Worm (Caenorhabditis elegans) whole organism, L2 larva: ENCODE measurements around the gene gst-42.
A peak's percentile ranks its signal among the peaks of the same experiment; 100 is the strongest.

Experiments
- F13H6.1 ChIP-seq: sonication (generic microtip); optimal IDR thresholded peaks from 2 replicates; lab custom pipeline; 2016; ENCODE audit warnings: missing genetic modification characterization, missing compliant biosample characterization
- Y55F3AM.14 ChIP-seq: fragments of 200-800 bp; sonication (Bioruptor generic); optimal IDR thresholded peaks from 2 replicates; lab custom pipeline; 2018; ENCODE audit warnings: mild to moderate bottlenecking, missing genetic modification characterization, missing compliant biosample characterization
- ZK546.5 ChIP-seq: sonication (generic microtip); optimal IDR thresholded peaks from 2 replicates; lab custom pipeline; 2017; ENCODE audit warnings: missing biosample characterization, missing genetic modification characterization
- alr-1 ChIP-seq: fragments of 150-350 bp; optimal IDR thresholded peaks from 2 replicates; lab custom pipeline; 2014; ENCODE audit warnings: missing biosample characterization, missing genetic modification characterization
- blmp-1 ChIP-seq: sonication (generic microtip); optimal IDR thresholded peaks from 2 replicates; lab custom pipeline; 2017; ENCODE audit warnings: missing genetic modification characterization, mild to moderate bottlenecking, missing compliant biosample characterization, antibody characterized with exemption, moderate library complexity; ENCODE audit not compliant: insufficient read depth
- ceh-16 ChIP-seq: fragments of 150-350 bp; optimal IDR thresholded peaks from 2 replicates; lab custom pipeline; 2014; ENCODE audit warnings: missing biosample characterization, missing genetic modification characterization
- ceh-82 ChIP-seq: fragments of 150-350 bp; optimal IDR thresholded peaks from 2 replicates; lab custom pipeline; 2014; ENCODE audit warnings: missing biosample characterization, missing genetic modification characterization
- dmd-4 ChIP-seq: sonication (generic microtip); optimal IDR thresholded peaks from 2 replicates; lab custom pipeline; 2017; ENCODE audit warnings: missing biosample characterization, missing genetic modification characterization
- elt-1 ChIP-seq: fragments of 150-350 bp; optimal IDR thresholded peaks from 2 replicates; lab custom pipeline; 2014; ENCODE audit warnings: missing biosample characterization, missing genetic modification characterization
- fos-1 ChIP-seq: fragments of 150-350 bp; optimal IDR thresholded peaks from 2 replicates; lab custom pipeline; 2014; ENCODE audit warnings: missing biosample characterization, missing genetic modification characterization
- gmeb-1 ChIP-seq: fragments of 150-350 bp; optimal IDR thresholded peaks from 2 replicates; lab custom pipeline; 2014; ENCODE audit warnings: missing biosample characterization, missing genetic modification characterization
- lin-11 ChIP-seq: fragments of 150-350 bp; sonication (generic microtip); optimal IDR thresholded peaks from 2 replicates; lab custom pipeline; 2014; ENCODE audit warnings: missing biosample characterization, missing genetic modification characterization, inconsistent platforms, mixed read lengths
- lin-13 ChIP-seq: fragments of 150-350 bp; optimal IDR thresholded peaks from 2 replicates; lab custom pipeline; 2014; ENCODE audit warnings: missing biosample characterization, missing genetic modification reagents, missing genetic modification characterization
- mab-5 ChIP-seq: fragments of 150-350 bp; optimal IDR thresholded peaks from 2 replicates; lab custom pipeline; 2014; ENCODE audit warnings: missing biosample characterization, missing genetic modification characterization
- mbf-1 ChIP-seq: sonication (generic microtip); optimal IDR thresholded peaks from 2 replicates; lab custom pipeline; 2017; ENCODE audit warnings: missing biosample characterization, missing genetic modification characterization
- mdl-1 ChIP-seq, 2 experiments: fragments of 150-350 bp in 1 of 2; sonication (generic microtip) in 1 of 2; optimal IDR thresholded peaks; 2 replicates each; lab custom pipeline; 2017; ENCODE audit warnings: missing biosample characterization in 2 of 2, missing genetic modification characterization in 2 of 2
- nhr-11 ChIP-seq: fragments of 150-350 bp; optimal IDR thresholded peaks from 2 replicates; lab custom pipeline; 2014; ENCODE audit warnings: missing biosample characterization, missing genetic modification characterization
- nhr-12 ChIP-seq: fragments of 150-350 bp; optimal IDR thresholded peaks from 2 replicates; lab custom pipeline; 2014; ENCODE audit warnings: missing biosample characterization, missing genetic modification characterization
- nhr-129 ChIP-seq: fragments of 150-350 bp; optimal IDR thresholded peaks from 2 replicates; lab custom pipeline; 2014; ENCODE audit warnings: missing biosample characterization, missing genetic modification characterization
- nhr-21 ChIP-seq: fragments of 150-350 bp; optimal IDR thresholded peaks from 2 replicates; lab custom pipeline; 2014; ENCODE audit warnings: missing biosample characterization, missing genetic modification characterization
- nhr-23 ChIP-seq: fragments of 150-350 bp; optimal IDR thresholded peaks from 2 replicates; lab custom pipeline; 2014; ENCODE audit warnings: missing biosample characterization, missing genetic modification reagents, missing genetic modification characterization
- nhr-237 ChIP-seq: fragments of 150-350 bp; optimal IDR thresholded peaks from 2 replicates; lab custom pipeline; 2014; ENCODE audit warnings: missing biosample characterization, missing genetic modification characterization
- nhr-25 ChIP-seq: fragments of 150-350 bp; sonication (generic microtip); optimal IDR thresholded peaks from 3 replicates; lab custom pipeline; 2014; ENCODE audit warnings: missing biosample characterization, missing genetic modification characterization
- nhr-77 ChIP-seq: fragments of 150-350 bp; optimal IDR thresholded peaks from 2 replicates; lab custom pipeline; 2014; ENCODE audit warnings: missing biosample characterization, missing genetic modification characterization
- peb-1 ChIP-seq: fragments of 150-350 bp; optimal IDR thresholded peaks from 2 replicates; lab custom pipeline; 2014; ENCODE audit warnings: missing biosample characterization, missing genetic modification characterization
- sem-4 ChIP-seq: fragments of 150-350 bp; optimal IDR thresholded peaks from 2 replicates; lab custom pipeline; 2014; ENCODE audit warnings: missing biosample characterization, missing genetic modification reagents, missing genetic modification characterization
- skn-1 ChIP-seq: sonication (generic microtip); optimal IDR thresholded peaks from 2 replicates; lab custom pipeline; 2017; ENCODE audit warnings: missing biosample characterization, missing genetic modification characterization
- sma-3 ChIP-seq: sonication (generic microtip); optimal IDR thresholded peaks from 2 replicates; lab custom pipeline; 2016; ENCODE audit warnings: missing genetic modification reagents, missing genetic modification characterization, missing compliant biosample characterization
- snpc-4 ChIP-seq: fragments of 150-350 bp; optimal IDR thresholded peaks from 2 replicates; lab custom pipeline; 2014; ENCODE audit warnings: missing biosample characterization, missing genetic modification characterization
- unc-55 ChIP-seq: fragments of 150-350 bp; sonication (generic microtip); optimal IDR thresholded peaks from 3 replicates; lab custom pipeline; 2014; ENCODE audit warnings: missing biosample characterization, missing genetic modification reagents, missing genetic modification characterization
- zag-1 ChIP-seq: fragments of 150-350 bp; optimal IDR thresholded peaks from 2 replicates; lab custom pipeline; 2014; ENCODE audit warnings: missing biosample characterization, missing genetic modification characterization
- ztf-1 ChIP-seq: fragments of 200-800 bp; sonication (Bioruptor generic); conservative IDR thresholded peaks from 2 replicates; pipeline ENCODE4 v1.3.6; 2022; ENCODE audit warnings: missing genetic modification characterization, missing compliant biosample characterization
- ztf-11 ChIP-seq: sonication (generic microtip); optimal IDR thresholded peaks from 2 replicates; lab custom pipeline; 2017; ENCODE audit warnings: missing biosample characterization, missing genetic modification characterization
- ztf-4 ChIP-seq: fragments of 150-350 bp; optimal IDR thresholded peaks from 2 replicates; lab custom pipeline; 2014; ENCODE audit warnings: missing biosample characterization, missing genetic modification characterization

Gene gst-42

ce11 chrX:11723781-11724201, 3.9 kb downstream of the gst-42 start, which contains the start of gene D1053.4 (continued):
- TF ChIP-seq ceh-16 (tag; lab: Kevin White, UChicago), result no peak
- TF ChIP-seq ceh-82, result no peak
- TF ChIP-seq nhr-12, result no peak
- TF ChIP-seq alr-1 (tag; lab: Kevin White, UChicago), result no peak
- TF ChIP-seq ztf-11 (tag; lab: Kevin White, UChicago), result no peak
- no peak for TF ChIP-seq lin-11
- TF ChIP-seq nhr-11, result no peak
- no peak for TF ChIP-seq nhr-129 (tag; lab: Kevin White, UChicago)
- TF ChIP-seq fos-1, result peak; percentile 85
- TF ChIP-seq lin-13 (GFP tag; lab: Kevin White, UChicago), result no peak
- TF ChIP-seq blmp-1 (tag; lab: Kevin White, UChicago), result no peak
- no peak for TF ChIP-seq sma-3 (GFP tag; lab: Kevin White, UChicago)
- no peak for TF ChIP-seq nhr-237
- TF ChIP-seq dmd-4, result no peak
- TF ChIP-seq ztf-1, result no peak
- no peak for TF ChIP-seq nhr-25 (tag; lab: Kevin White, UChicago)
- TF ChIP-seq gmeb-1 (tag; lab: Kevin White, UChicago), result peak; percentile 8
- no peak for TF ChIP-seq zag-1 (tag; lab: Kevin White, UChicago)
- TF ChIP-seq mab-5 (tag; lab: Kevin White, UChicago), result no peak

ce11 chrX:11720058-11720457, 7.7 kb downstream of the gst-42 start:
- no peak for TF ChIP-seq mdl-1 (tag; optimal IDR thresholded peaks at IDR 0.05; lab: Kevin White, UChicago)
- no peak for TF ChIP-seq nhr-12
- peak; percentile 4 for TF ChIP-seq F13H6.1 (tag; lab: Kevin White, UChicago)
- TF ChIP-seq nhr-25 (tag; lab: Kevin White, UChicago), result peak; percentile 43

ce11 chrX:11718751-11719150, 9.0 kb downstream of the gst-42 start:
- TF ChIP-seq nhr-129 (tag; lab: Kevin White, UChicago) (peak; percentile 3), ceh-16 (tag; lab: Kevin White, UChicago) (no peak), mab-5 (tag; lab: Kevin White, UChicago) (no peak), unc-55 (no peak), F13H6.1 (tag; lab: Kevin White, UChicago) (peak; percentile 53)

ce11 chrX:11716463-11716960, 11.2 kb downstream of the gst-42 start, which contains the start of gene C44C10.9:
C44C10.9 (minus strand) TSS chrX:11716513.
- peak; percentile 42 for TF ChIP-seq nhr-25 (tag; lab: Kevin White, UChicago)
- TF ChIP-seq blmp-1 (tag; lab: Kevin White, UChicago), result peak; percentile 28
- no peak for TF ChIP-seq fos-1

- TF ChIP-seq peb-1 (tag; lab: Kevin White, UChicago) (no peak), gmeb-1 (tag; lab: Kevin White, UChicago) (no peak), zag-1 (tag; lab: Kevin White, UChicago) (no peak), nhr-77 (tag; lab: Kevin White, UChicago) (no peak), Y55F3AM.14 (GFP tag; lab: Kevin White, UChicago) (no peak), nhr-25 (tag; lab: Kevin White, UChicago) (no peak), unc-55 (no peak), ztf-4 (tag; lab: Kevin White, UChicago) (no peak), ceh-16 (tag; lab: Kevin White, UChicago) (no peak), mdl-1 (tag; optimal IDR thresholded peaks at IDR 0.05; lab: Kevin White, UChicago) (no peak), skn-1 (tag; lab: Kevin White, UChicago) (no peak), nhr-12 (no peak)
Measured at ce11 chrX:11712230-11712853, 15.4 kb downstream of the gst-42 start, which contains the start of gene col-180. col-180 (minus strand) TSS chrX:11712280.

ce11 chrX:11711437-11712080, 16.2 kb downstream of the gst-42 start:
- TF ChIP-seq ZK546.5 (tag; lab: Kevin White, UChicago) (no peak), nhr-23 (tag; lab: Kevin White, UChicago) (no peak), nhr-25 (tag; lab: Kevin White, UChicago) (no peak), snpc-4 (tag; lab: Kevin White, UChicago) (no peak), nhr-12 (no peak), sem-4 (no peak), elt-1 (no peak), mbf-1 (tag; lab: Kevin White, UChicago) (no peak), nhr-21 (tag; lab: Kevin White, UChicago) (no peak), nhr-237 (no peak)
- TF ChIP-seq, all 48 proteins: peak for 0
